Worm (Caenorhabditis elegans) whole organism, midembryonic: ENCODE data around the gene Y71H10B.1.

Source experiments
- cog-1 ChIP-seq: sonication (generic microtip); optimal IDR thresholded peaks from 2 replicates; lab custom pipeline; 2016; ENCODE audit warnings: missing genetic modification characterization, missing compliant biosample characterization
- flt-1 ChIP-seq: fragments of 200-800 bp; sonication (Bioruptor generic); IDR thresholded peaks from 2 replicates; pipeline ENCODE4 v1.3.6; 2022; ENCODE audit warnings: missing genetic modification characterization, missing compliant biosample characterization
- klf-2 ChIP-seq: fragments of 200-800 bp; sonication (Bioruptor generic); conservative IDR thresholded peaks from 2 replicates; pipeline ENCODE4 v1.3.6; 2022; ENCODE audit warnings: missing genetic modification reagents, missing genetic modification characterization, missing compliant biosample characterization
- med-1 ChIP-seq: sonication (generic microtip); optimal IDR thresholded peaks from 2 replicates; lab custom pipeline; 2017; ENCODE audit warnings: missing genetic modification characterization, mild to moderate bottlenecking, missing compliant biosample characterization, antibody characterized with exemption, missing genetic modification reagents; ENCODE audit not compliant: insufficient read depth
- ref-1 ChIP-seq: fragments of 200-800 bp; sonication (Bioruptor generic); conservative IDR thresholded peaks from 2 replicates; pipeline ENCODE4 v1.3.6; 2022; ENCODE audit warnings: missing genetic modification reagents, missing genetic modification characterization, missing compliant biosample characterization
- tab-1 ChIP-seq: fragments of 200-800 bp; sonication (Bioruptor generic); IDR thresholded peaks from 2 replicates; pipeline ENCODE4 v1.3.6; 2022; ENCODE audit warnings: missing genetic modification characterization, missing compliant biosample characterization
- ztf-23 ChIP-seq: fragments of 200-800 bp; sonication (Bioruptor generic); IDR thresholded peaks from 2 replicates; pipeline ENCODE4 v1.3.6; 2022; ENCODE audit warnings: missing genetic modification reagents, missing genetic modification characterization, missing compliant biosample characterization
- ztf-29 ChIP-seq: fragments of 200-800 bp; sonication (Bioruptor generic); IDR thresholded peaks from 2 replicates; pipeline ENCODE4 v1.3.6; 2022; ENCODE audit warnings: missing genetic modification reagents, missing genetic modification characterization, missing compliant biosample characterization

DNA sequence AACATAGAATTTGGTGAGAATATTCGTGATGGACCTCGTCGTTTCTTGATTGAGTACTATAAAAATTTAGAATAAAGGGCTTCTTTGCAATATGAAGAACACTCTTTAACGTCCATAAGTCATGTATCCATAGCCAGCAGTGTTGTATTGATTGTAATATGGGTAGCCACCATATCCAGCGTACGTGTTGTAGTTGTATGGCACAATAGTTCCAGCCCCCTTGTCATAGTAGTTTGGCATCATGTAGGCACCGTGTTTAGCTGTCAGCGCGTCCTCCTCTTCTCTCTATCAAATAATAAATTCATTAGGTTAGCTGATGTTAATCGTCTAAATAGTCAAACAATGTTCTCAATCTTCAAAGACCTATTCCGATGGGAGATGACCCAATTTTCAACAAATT, 33.2 kb upstream of the Y71H10B.1 start:
- TF ChIP-seq ztf-29 (GFP tag; lab: Robert Waterston, UW) (no peak), med-1 (no peak), ztf-23 (GFP tag; lab: Robert Waterston, UW) (no peak), ref-1 (GFP tag; lab: Robert Waterston, UW) (no peak), cog-1 (tag; lab: Kevin White, UChicago) (no peak), klf-2 (GFP tag; lab: Robert Waterston, UW) (no peak), flt-1 (no peak), tab-1 (GFP tag; lab: Robert Waterston, UW) (no peak)
